Worm (Caenorhabditis elegans): ENCODE data around the gene math-20.
"Not testable (repeated sequence)": the region's sequence is repeated elsewhere in the genome, so short reads cannot be mapped to it uniquely, and the experiment has no call there.

The math-20 gene

ce11 chrII:1996237-1996636, at the start of gene math-20:
TSS of gene math-20 (plus strand) at chrII:1996537.
- no peak for TF ChIP-seq ref-1 (GFP tag; conservative IDR thresholded peaks at IDR 0.05)
- TF ChIP-seq T22C8.4 (GFP tag; IDR thresholded peaks at IDR 0.05) = no peak
- no peak for TF ChIP-seq tab-1 (GFP tag; IDR thresholded peaks at IDR 0.05)
- TF ChIP-seq med-1 (GFP tag; optimal IDR thresholded peaks at IDR 0.05; ENCODE audit: insufficient read depth) = no peak
- no peak for TF ChIP-seq flt-1 (GFP tag; IDR thresholded peaks at IDR 0.05)
- no peak for TF ChIP-seq ztf-29 (GFP tag; IDR thresholded peaks at IDR 0.05)
- no peak for TF ChIP-seq ztf-23 (GFP tag; IDR thresholded peaks at IDR 0.05)
- TF ChIP-seq cog-1 (tag; optimal IDR thresholded peaks at IDR 0.05) = no peak

DNA sequence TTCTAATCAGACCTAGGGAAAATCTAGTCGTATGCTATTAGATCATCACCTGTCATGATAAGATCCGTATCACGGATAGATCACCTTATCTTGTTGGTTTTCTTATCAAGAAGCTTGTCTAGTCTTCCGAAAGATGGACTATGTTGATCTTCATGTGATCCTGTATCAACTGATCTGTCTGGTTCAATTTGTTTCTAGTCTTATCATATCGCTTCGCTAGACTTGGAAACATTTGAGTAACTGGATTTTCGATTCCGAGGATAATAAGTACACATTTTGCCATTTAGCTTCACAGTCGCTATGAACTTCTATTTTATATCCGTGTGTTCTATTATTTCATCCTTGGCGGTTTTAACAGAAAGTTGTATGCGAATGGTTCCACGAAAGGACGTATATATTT, 47.9 kb upstream of the math-20 start, which contains the start of gene ZK250.2:
ZK250.2 (plus strand) TSS at position 301 of the 400 bp plus-strand sequence.
- TF ChIP-seq T22C8.4, ztf-23, flt-1 (GFP tag; IDR thresholded peaks at IDR 0.05): not testable (repeated sequence)

- TF ChIP-seq tab-1 (GFP tag; IDR thresholded peaks at IDR 0.05) (no peak), ref-1 (GFP tag; conservative IDR thresholded peaks at IDR 0.05) (no peak), T22C8.4 (GFP tag; IDR thresholded peaks at IDR 0.05) (no peak), ztf-23 (GFP tag; IDR thresholded peaks at IDR 0.05) (no peak), flt-1 (GFP tag; IDR thresholded peaks at IDR 0.05) (no peak), cog-1 (tag; optimal IDR thresholded peaks at IDR 0.05) (no peak), klf-2 (GFP tag; conservative IDR thresholded peaks at IDR 0.05) (no peak), ztf-29 (GFP tag; IDR thresholded peaks at IDR 0.05) (no peak), med-1 (GFP tag; optimal IDR thresholded peaks at IDR 0.05; ENCODE audit: insufficient read depth) (no peak)
Observed at ce11 chrII:1949119-1949518, 47.2 kb upstream of the math-20 start.

ce11 chrII:1955568-1955967, 40.8 kb upstream of the math-20 start, which contains the start of gene math-49:
TSS of gene math-49 (minus strand) at chrII:1955668.
- not testable (repeated sequence) for TF ChIP-seq ref-1 (GFP tag; conservative IDR thresholded peaks at IDR 0.05); T22C8.4 (GFP tag; IDR thresholded peaks at IDR 0.05); klf-2 (GFP tag; conservative IDR thresholded peaks at IDR 0.05)

DNA sequence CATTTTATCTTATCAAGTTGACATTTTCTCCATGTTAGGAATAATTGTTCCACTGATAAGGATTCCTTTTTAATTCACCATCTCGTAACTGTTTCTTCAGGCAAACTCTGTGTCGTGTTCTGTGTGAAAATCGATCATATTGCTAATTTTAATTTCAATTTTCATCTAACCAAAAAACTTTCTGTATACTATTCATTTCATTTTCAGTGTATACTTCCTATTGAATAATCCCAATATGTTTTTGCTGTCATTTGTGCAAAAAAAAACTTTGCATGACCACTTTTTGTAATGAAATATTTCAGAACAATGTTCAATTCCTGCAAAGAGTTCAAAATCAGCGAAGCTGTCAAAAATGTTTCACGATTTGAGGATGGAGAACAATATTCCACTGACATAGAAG, 9.4 kb upstream of the math-20 start, which contains the start of gene Y16E11A.4:
Y16E11A.4 (plus strand) TSS at position 301 of the 400 bp plus-strand sequence.
- TF ChIP-seq T22C8.4 (GFP tag; IDR thresholded peaks at IDR 0.05) (no peak), flt-1 (GFP tag; IDR thresholded peaks at IDR 0.05) (no peak), ztf-29 (GFP tag; IDR thresholded peaks at IDR 0.05) (no peak), med-1 (GFP tag; optimal IDR thresholded peaks at IDR 0.05; ENCODE audit: insufficient read depth) (no peak), tab-1 (GFP tag; IDR thresholded peaks at IDR 0.05) (no peak), ref-1 (GFP tag; conservative IDR thresholded peaks at IDR 0.05) (no peak), cog-1 (tag; optimal IDR thresholded peaks at IDR 0.05) (no peak), ztf-23 (GFP tag; IDR thresholded peaks at IDR 0.05) (no peak), klf-2 (GFP tag; conservative IDR thresholded peaks at IDR 0.05) (no peak)

DNA sequence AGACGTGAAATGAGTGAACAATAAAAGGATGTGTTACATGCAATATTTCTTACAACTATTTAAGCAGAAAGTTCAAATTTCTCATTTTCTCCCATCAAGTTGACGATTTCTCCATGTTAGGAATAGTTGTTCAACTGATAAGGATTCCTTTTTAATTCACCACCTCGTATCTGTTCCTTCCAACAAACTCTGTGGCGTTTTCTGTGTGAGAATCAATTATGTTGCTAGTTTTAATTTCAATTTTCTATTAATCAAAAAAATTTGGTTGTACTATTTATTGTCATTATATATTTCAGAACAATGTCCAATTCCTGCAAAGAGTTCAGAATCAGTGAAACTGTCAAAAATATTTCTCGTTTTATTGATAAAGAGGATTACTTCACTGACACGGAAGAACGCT, 7.3 kb upstream of the math-20 start, which contains the start of gene math-44:
math-44 (plus strand) TSS at position 301 of the 400 bp plus-strand sequence.
- TF ChIP-seq cog-1 (tag; optimal IDR thresholded peaks at IDR 0.05) = no peak
- no peak for TF ChIP-seq klf-2 (GFP tag; conservative IDR thresholded peaks at IDR 0.05)
- TF ChIP-seq ref-1 (GFP tag; conservative IDR thresholded peaks at IDR 0.05) = no peak
- no peak for TF ChIP-seq ztf-29 (GFP tag; IDR thresholded peaks at IDR 0.05)
- TF ChIP-seq flt-1 (GFP tag; IDR thresholded peaks at IDR 0.05) = no peak
- TF ChIP-seq tab-1 (GFP tag; IDR thresholded peaks at IDR 0.05) = no peak
- TF ChIP-seq med-1 (GFP tag; optimal IDR thresholded peaks at IDR 0.05; ENCODE audit: insufficient read depth) = no peak
- no peak for TF ChIP-seq ztf-23 (GFP tag; IDR thresholded peaks at IDR 0.05)
- TF ChIP-seq T22C8.4 (GFP tag; IDR thresholded peaks at IDR 0.05) = no peak

ce11 chrII:1993738-1994137, 2.6 kb upstream of the math-20 start, which contains the start of gene math-21:
TSS of gene math-21 (plus strand) at chrII:1994038.
- no peak for TF ChIP-seq klf-2 (GFP tag; conservative IDR thresholded peaks at IDR 0.05)
- no peak for TF ChIP-seq ztf-29 (GFP tag; IDR thresholded peaks at IDR 0.05)
- no peak for TF ChIP-seq cog-1 (tag; optimal IDR thresholded peaks at IDR 0.05)
- no peak for TF ChIP-seq tab-1 (GFP tag; IDR thresholded peaks at IDR 0.05)
- no peak for TF ChIP-seq flt-1 (GFP tag; IDR thresholded peaks at IDR 0.05)
- TF ChIP-seq ztf-23 (GFP tag; IDR thresholded peaks at IDR 0.05) = no peak
- TF ChIP-seq T22C8.4 (GFP tag; IDR thresholded peaks at IDR 0.05) = no peak
- no peak for TF ChIP-seq ref-1 (GFP tag; conservative IDR thresholded peaks at IDR 0.05)
- no peak for TF ChIP-seq med-1 (GFP tag; optimal IDR thresholded peaks at IDR 0.05; ENCODE audit: insufficient read depth)

DNA sequence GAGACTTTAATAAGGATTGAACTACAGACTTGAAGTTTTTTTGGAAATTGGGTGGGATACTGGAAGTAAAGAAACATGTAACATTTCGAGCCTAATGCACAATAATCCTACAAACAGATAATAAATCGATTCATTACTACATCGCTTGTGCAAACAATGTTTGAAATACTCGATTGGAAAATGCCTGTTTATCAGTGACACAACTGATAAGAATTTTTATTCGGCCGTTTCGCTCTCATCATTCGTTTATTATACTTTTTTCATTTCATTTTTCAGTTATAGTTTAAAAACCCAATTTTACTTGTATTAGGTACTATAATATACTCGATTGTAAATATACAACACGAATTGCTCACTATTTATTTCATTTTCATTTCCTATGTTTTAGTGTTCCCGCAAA, 593 bp upstream of the math-20 start:
- TF ChIP-seq med-1 (GFP tag; optimal IDR thresholded peaks at IDR 0.05; ENCODE audit: insufficient read depth) (no peak), ztf-29 (GFP tag; IDR thresholded peaks at IDR 0.05) (no peak), flt-1 (GFP tag; IDR thresholded peaks at IDR 0.05) (no peak), T22C8.4 (GFP tag; IDR thresholded peaks at IDR 0.05) (no peak), ref-1 (GFP tag; conservative IDR thresholded peaks at IDR 0.05) (no peak), cog-1 (tag; optimal IDR thresholded peaks at IDR 0.05) (no peak), klf-2 (GFP tag; conservative IDR thresholded peaks at IDR 0.05) (no peak), tab-1 (GFP tag; IDR thresholded peaks at IDR 0.05) (no peak), ztf-23 (GFP tag; IDR thresholded peaks at IDR 0.05) (no peak)

- TF ChIP-seq med-1 (GFP tag; optimal IDR thresholded peaks at IDR 0.05; ENCODE audit: insufficient read depth); ref-1 (GFP tag; conservative IDR thresholded peaks at IDR 0.05); klf-2 (GFP tag; conservative IDR thresholded peaks at IDR 0.05): not testable (repeated sequence)
Observed at ce11 chrII:1998561-1998960, 2.2 kb downstream of the math-20 start, which contains the start of gene math-19. TSS of gene math-19 (plus strand) at chrII:1998861.

DNA sequence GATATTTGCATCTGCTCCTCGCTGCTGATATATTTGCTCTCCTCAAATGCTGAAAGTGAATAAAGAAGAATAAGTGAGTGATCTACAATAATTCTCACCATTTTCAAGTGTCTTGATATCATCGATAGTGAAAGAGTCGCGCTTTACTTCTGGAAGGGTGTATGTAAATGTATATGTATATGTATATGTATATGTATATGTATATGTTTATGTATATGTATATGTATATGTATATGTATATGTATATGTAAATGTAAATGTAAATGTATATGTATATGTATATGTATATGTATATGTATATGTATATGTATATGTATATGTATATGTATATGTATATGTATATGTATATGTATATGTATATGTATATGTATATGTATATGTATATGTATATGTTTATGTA, 4.4 kb downstream of the math-20 start, which contains the start of gene ceh-84:
ceh-84 (minus strand) TSS at position 101 of the 400 bp plus-strand sequence.
- TF ChIP-seq med-1 (GFP tag; optimal IDR thresholded peaks at IDR 0.05; ENCODE audit: insufficient read depth); flt-1 (GFP tag; IDR thresholded peaks at IDR 0.05); ref-1 (GFP tag; conservative IDR thresholded peaks at IDR 0.05): not testable (repeated sequence)

Measured in whole organism, midembryonic.